Fruit fly (Drosophila melanogaster): Measurements from ENCODE around the gene drm.

drm gene

dm6 chr2L:3559647-3560046 is 20.6 kb downstream of the drm start:
- TF ChIP-seq CG17801 (GFP tag; optimal IDR thresholded peaks at IDR 0.05; ENCODE audit: partially characterized antibody) = no peak

dm6 chr2L:3562435-3562834 is 23.4 kb downstream of the drm start:
- no peak for TF ChIP-seq CG17801 (GFP tag; optimal IDR thresholded peaks at IDR 0.05; ENCODE audit: partially characterized antibody)

dm6 chr2L:3564556-3564955 is 25.5 kb downstream of the drm start:
- TF ChIP-seq CG17801 (GFP tag; optimal IDR thresholded peaks at IDR 0.05; ENCODE audit: partially characterized antibody) = no peak

DNA sequence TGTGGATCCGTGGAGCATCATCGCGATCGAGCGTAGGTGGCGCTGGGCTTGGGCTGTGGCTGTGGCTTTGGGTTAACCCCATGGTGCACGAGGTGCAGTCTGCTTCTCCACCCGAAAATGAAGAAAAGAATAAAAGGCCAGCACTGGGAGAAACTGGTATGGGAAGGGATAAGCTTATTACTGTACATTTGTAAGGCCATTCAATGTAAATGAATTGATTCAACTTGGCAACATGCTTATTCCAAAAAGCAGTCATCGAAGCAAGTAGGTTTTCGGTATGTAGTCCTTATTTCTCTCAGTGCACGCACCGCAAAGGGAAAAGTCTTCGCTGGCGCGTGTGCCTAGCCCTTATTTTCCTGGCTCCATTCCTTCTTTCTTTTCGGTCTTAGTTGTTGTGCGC is 27.5 kb downstream of the drm start:
- no peak for TF ChIP-seq CG17801 (GFP tag; optimal IDR thresholded peaks at IDR 0.05; ENCODE audit: partially characterized antibody)

DNA sequence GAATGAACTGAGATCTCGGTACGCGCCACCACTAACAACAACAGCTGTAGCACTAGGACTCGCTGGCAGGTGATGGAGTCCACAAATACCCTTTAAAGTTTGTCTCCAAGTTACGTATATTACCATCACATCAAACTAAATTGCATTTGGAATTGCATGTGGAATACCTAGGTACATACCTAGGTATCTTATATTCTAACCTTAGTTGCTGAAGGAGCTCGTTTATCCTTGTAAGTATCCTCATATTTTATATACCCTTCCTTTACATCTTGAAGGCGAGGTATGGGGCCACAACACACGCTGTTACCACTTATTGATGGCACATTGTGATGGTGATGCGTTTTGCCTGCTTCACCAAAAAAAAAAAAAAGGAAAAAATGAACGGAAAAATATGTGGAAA is 28.3 kb downstream of the drm start:
- no peak for TF ChIP-seq CG17801 (GFP tag; optimal IDR thresholded peaks at IDR 0.05; ENCODE audit: partially characterized antibody)

dm6 chr2L:3569892-3570291 is 30.8 kb downstream of the drm start:
- TF ChIP-seq CG17801 (GFP tag; optimal IDR thresholded peaks at IDR 0.05; ENCODE audit: partially characterized antibody) = no peak

DNA sequence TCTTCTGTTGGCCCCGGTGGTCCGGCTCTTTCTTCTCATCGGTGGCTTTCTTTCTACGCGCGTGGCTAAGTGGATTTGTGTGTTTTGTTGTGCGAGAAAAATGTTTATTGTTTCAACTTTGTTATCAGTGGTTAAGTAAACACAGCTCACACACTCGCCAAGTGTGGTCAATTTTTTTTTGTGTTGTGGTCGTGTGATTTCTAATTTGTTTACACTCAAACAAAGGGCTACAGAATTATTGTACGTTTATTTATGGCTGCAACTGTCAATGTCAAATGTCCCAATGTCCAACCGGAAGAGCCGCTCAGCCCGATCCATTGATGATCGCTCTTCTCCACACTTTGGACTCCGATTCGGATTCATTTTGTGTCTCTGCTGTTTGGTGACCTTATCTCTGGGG is 31.5 kb downstream of the drm start:
- no peak for TF ChIP-seq CG17801 (GFP tag; optimal IDR thresholded peaks at IDR 0.05; ENCODE audit: partially characterized antibody)

- TF ChIP-seq CG17801 (GFP tag; optimal IDR thresholded peaks at IDR 0.05; ENCODE audit: partially characterized antibody) = no peak
Observed at dm6 chr2L:3571457-3571856, 32.4 kb downstream of the drm start.

DNA sequence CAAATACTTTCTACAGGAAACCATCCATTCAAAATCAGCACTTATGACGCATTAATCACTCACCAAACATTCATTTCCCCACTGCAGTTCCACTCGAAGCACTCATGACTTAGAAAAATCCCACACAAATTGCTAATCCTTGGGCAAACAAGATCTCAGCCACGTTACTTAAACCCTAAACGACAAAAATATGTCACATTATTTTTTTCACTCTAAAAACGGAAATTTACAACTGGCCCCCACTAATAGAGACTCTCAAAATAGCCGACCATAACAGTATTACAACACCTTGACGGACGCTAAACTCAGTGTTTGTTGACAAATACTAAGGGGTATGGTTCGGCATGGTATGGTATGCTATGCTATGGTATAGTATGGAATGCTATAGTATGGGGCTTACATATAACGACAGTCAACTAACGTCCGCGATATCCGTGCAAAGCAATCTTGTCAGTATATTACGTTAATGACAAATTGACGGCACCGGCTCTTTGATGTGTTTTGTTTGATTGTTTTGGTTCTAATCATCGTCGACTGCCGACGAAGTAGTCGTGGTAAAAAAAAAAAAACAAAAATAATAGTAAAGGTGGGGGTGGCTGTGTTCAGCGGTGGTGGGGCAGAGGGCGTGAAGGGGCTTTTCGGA is 33.6 kb downstream of the drm start:
- TF ChIP-seq CG17801 (GFP tag; optimal IDR thresholded peaks at IDR 0.05; ENCODE audit: partially characterized antibody) = no peak

DNA sequence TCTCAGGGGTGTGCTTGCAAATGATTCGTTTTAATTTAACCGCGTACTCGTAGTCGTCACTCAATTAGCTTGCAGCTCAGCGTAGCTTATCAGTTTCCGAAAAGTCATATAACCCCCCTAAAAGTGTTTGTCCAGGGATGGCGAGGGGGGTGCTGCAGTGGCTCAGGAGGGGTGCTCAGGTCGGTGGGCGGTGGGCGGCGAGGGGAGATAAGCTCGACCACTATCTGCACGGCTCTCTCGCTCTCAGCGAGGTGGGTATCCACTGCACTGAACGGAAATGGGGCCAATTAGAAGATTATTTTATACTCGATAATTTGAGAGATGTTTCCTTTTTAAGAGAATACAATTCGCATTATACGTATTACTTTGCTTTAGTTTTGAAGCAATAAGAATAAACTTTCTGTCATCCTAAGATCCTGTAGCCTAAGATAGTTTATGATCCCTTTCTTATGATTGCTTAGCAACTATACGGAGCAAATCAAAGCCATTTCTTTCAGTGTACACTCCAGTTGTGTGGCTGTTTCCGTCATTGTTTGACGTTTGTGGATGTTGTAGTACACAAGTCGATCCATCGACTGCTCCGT is 34.2 kb downstream of the drm start:
- no peak for TF ChIP-seq CG17801 (GFP tag; optimal IDR thresholded peaks at IDR 0.05; ENCODE audit: partially characterized antibody)

DNA sequence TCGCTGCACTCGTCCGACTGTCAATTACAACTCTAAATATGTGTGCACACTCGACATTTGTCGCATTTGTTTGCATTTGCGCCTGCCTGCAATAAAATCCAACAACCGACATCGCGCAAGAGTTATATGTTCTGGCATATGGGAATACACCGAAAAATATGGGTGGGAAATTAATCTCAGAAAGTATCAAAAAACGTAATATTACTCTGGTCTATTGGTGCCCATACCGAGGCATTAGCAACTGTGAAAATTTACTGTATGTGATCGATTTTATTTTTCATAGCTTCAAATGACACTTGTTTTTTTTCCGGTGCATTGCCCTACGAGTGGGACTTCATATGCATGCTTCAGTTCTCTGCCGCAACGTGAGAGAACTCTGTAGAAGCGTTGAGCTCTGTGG is 34.9 kb downstream of the drm start:
- no peak for TF ChIP-seq CG17801 (GFP tag; optimal IDR thresholded peaks at IDR 0.05; ENCODE audit: partially characterized antibody)

DNA sequence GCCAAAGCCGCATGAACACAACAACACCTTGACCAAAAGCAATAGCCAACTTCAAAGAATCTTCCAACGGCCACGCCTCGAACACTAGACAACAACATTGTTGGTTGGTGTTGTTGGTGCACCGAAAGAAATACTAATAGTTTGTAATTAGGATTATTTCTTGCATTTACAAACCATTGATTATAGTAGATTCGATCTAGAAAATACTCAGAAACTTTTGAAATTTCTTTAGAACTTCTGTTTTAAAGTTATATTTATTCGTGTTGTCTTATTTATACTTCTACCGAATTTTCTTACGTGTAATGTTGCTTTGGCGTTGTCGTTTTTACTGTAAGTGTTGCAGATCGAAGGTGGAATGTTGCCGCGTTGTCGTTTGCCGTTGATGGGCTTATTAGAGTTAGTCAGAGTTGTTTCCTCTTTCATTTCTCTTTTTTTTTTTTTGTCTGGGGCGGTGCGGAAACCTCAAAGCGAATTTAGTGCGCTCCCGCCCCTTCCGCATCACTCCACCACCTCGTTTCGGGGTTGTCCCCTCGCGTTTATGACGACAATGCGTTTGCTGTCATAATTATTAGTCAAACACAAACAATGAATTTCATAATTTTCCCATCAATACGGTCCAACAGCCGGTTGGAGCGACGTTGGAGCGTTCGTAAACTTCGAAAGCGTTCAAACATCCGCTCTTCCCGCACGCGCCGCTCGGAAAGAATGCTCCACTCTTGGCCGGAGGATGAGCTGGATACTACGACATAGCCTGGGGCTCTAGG is 36.8 kb downstream of the drm start, which contains the start of gene CG43815:
Gene CG43815 (plus strand): TSS at position 532 of the 764 bp plus-strand sequence.
- no peak for TF ChIP-seq CG17801 (GFP tag; optimal IDR thresholded peaks at IDR 0.05; ENCODE audit: partially characterized antibody)

DNA sequence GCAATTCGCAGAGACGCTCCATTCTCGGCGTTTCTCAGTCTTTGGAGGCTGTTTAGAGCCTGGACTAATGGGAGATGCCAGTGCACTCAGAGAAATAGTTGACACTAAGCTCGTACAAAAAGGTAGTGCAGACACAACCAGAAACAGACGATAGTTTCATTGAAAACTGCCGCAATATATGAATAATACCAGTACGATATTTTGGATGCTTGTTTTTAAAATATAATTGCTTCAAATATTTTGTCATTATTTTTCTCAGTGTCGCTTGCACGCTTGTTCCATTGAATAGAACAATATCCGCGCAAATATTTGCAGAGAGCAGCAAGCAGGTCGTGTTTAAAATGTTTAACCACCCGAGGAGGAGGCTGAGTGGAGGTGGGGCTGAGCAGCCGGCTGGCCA is 37.5 kb downstream of the drm start:
- no peak for TF ChIP-seq CG17801 (GFP tag; optimal IDR thresholded peaks at IDR 0.05; ENCODE audit: partially characterized antibody)

- TF ChIP-seq CG17801 (GFP tag; optimal IDR thresholded peaks at IDR 0.05; ENCODE audit: partially characterized antibody) = peak; percentile 54
Observed at dm6 chr2L:3580668-3581172, 41.7 kb downstream of the drm start, which contains the start of gene sob. sob (minus strand) TSS chr2L:3580769.

DNA sequence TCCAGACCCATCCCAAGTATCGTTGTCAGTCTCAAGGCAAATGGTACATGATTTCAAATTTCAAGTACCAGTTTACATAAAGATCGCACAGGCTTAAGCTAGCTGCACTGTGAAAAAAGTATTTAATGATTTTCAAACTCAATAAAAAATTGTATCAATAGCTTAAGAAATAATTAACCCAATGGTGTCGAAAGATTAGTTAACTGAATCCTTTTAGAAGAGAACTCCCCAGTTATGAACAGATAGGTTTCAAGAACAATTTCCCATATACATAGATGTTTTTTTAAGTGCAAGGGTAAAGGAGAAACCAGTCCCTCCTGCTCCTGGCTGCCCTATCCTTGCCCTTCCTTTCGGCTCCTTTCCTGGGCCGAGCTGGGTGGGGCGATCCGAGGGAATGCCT is 43.6 kb downstream of the drm start:
- TF ChIP-seq CG17801 (GFP tag; optimal IDR thresholded peaks at IDR 0.05; ENCODE audit: partially characterized antibody) = no peak

Data from ovary, adult (tissue).